Fruit fly (Drosophila melanogaster) whole organism, embryonic: ENCODE measurements around the gene Wdr33.

Source experiments
- Antp ChIP-seq: fragments of 200-800 bp; sonication (Bioruptor generic); optimal IDR thresholded peaks from 3 replicates; lab custom pipeline; 2016; ENCODE audit warnings: missing biosample characterization, missing genetic modification characterization
- Atf6 ChIP-seq: fragments of 200-800 bp; sonication (Bioruptor generic); IDR thresholded peaks from 2 replicates; pipeline ENCODE4 v1.3.6; 2022; ENCODE audit warnings: missing biosample characterization, missing genetic modification characterization
- CG10267 ChIP-seq: fragments of 200-800 bp; sonication (Bioruptor generic); optimal IDR thresholded peaks from 2 replicates; lab custom pipeline; 2018; ENCODE audit warnings: missing biosample characterization, mild to moderate bottlenecking, missing genetic modification characterization, moderate library complexity
- CG10274 ChIP-seq: fragments of 200-800 bp; sonication (Bioruptor generic); optimal IDR thresholded peaks from 3 replicates; lab custom pipeline; 2017; ENCODE audit warnings: missing biosample characterization, mild to moderate bottlenecking, missing genetic modification characterization
- CG11093 ChIP-seq: fragments of 200-800 bp; sonication (Bioruptor generic); IDR thresholded peaks from 3 replicates; pipeline ENCODE4 v1.3.6; 2022; ENCODE audit warnings: missing biosample characterization, missing genetic modification characterization
- CG12219 ChIP-seq: fragments of 200-800 bp; sonication (Bioruptor generic); optimal IDR thresholded peaks from 3 replicates; lab custom pipeline; 2018; ENCODE audit warnings: missing biosample characterization, mild to moderate bottlenecking, missing genetic modification characterization
- CG1647 ChIP-seq: fragments of 200-800 bp; sonication (Bioruptor generic); optimal IDR thresholded peaks from 3 replicates; lab custom pipeline; 2016; ENCODE audit warnings: missing biosample characterization, missing genetic modification characterization
- CG17328 ChIP-seq: fragments of 200-800 bp; sonication (Bioruptor generic); IDR thresholded peaks from 2 replicates; pipeline ENCODE4 v1.3.6; 2022; ENCODE audit warnings: missing biosample characterization, missing genetic modification characterization
- CG1792 ChIP-seq: fragments of 200-800 bp; sonication (Bioruptor generic); optimal IDR thresholded peaks from 2 replicates; lab custom pipeline; 2016; ENCODE audit warnings: missing biosample characterization, missing genetic modification characterization
- CG1832 ChIP-seq: fragments of 200-800 bp; sonication (Bioruptor generic); optimal IDR thresholded peaks from 2 replicates; lab custom pipeline; 2017; ENCODE audit warnings: missing biosample characterization, mild to moderate bottlenecking, missing genetic modification characterization, inconsistent platforms
- CG2116 ChIP-seq: fragments of 200-800 bp; sonication (Bioruptor generic); optimal IDR thresholded peaks from 3 replicates; lab custom pipeline; 2018; ENCODE audit warnings: missing biosample characterization, mild to moderate bottlenecking, missing genetic modification characterization
- CG30403 ChIP-seq: fragments of 200-800 bp; sonication (Bioruptor generic); optimal IDR thresholded peaks from 3 replicates; lab custom pipeline; 2016; ENCODE audit warnings: missing biosample characterization, missing genetic modification characterization
- CG31365 ChIP-seq: fragments of 200-800 bp; sonication (Bioruptor generic); optimal IDR thresholded peaks from 2 replicates; lab custom pipeline; 2018; ENCODE audit warnings: missing biosample characterization, mild to moderate bottlenecking, missing genetic modification characterization
- CG3281 ChIP-seq: fragments of 200-800 bp; sonication (Bioruptor generic); optimal IDR thresholded peaks from 3 replicates; lab custom pipeline; 2017; ENCODE audit warnings: missing biosample characterization, mild to moderate bottlenecking, missing genetic modification characterization
- CG34376 ChIP-seq: fragments of 200-800 bp; sonication (Bioruptor generic); optimal IDR thresholded peaks from 2 replicates; lab custom pipeline; 2018; ENCODE audit warnings: missing biosample characterization, mild to moderate bottlenecking, missing genetic modification characterization
- CG3847 ChIP-seq: fragments of 200-800 bp; sonication (Bioruptor generic); IDR thresholded peaks from 2 replicates; pipeline ENCODE4 v1.3.6; 2022; ENCODE audit warnings: missing biosample characterization, missing genetic modification characterization
- CG3995 ChIP-seq: fragments of 200-800 bp; sonication (Bioruptor generic); optimal IDR thresholded peaks from 3 replicates; lab custom pipeline; 2016; ENCODE audit warnings: missing biosample characterization, missing genetic modification characterization
- CG4617 ChIP-seq: fragments of 200-800 bp; sonication (Bioruptor generic); optimal IDR thresholded peaks from 3 replicates; lab custom pipeline; 2016; ENCODE audit warnings: missing biosample characterization, missing genetic modification characterization, borderline replicate concordance
- CG5953 ChIP-seq: fragments of 200-800 bp; sonication (Bioruptor generic); IDR thresholded peaks from 2 replicates; pipeline ENCODE4 v1.3.6; 2022; ENCODE audit warnings: missing biosample characterization, missing genetic modification characterization
- CG7928 ChIP-seq: fragments of 200-800 bp; sonication (Bioruptor generic); optimal IDR thresholded peaks from 2 replicates; lab custom pipeline; 2017; ENCODE audit warnings: missing biosample characterization, mild to moderate bottlenecking, missing genetic modification characterization
- CG8478 ChIP-seq: fragments of >200 bp; optimal IDR thresholded peaks from 2 replicates; lab custom pipeline; 2018
- CoRest ChIP-seq: fragments of 200-800 bp; sonication (Bioruptor generic); optimal IDR thresholded peaks from 3 replicates; lab custom pipeline; 2018; ENCODE audit warnings: missing biosample characterization, mild to moderate bottlenecking, missing genetic modification characterization, moderate library complexity
- Dad ChIP-seq: fragments of 200-800 bp; sonication (Bioruptor generic); optimal IDR thresholded peaks from 3 replicates; lab custom pipeline; 2016; ENCODE audit warnings: missing biosample characterization, missing genetic modification characterization
- Deaf1 ChIP-seq: fragments of 200-800 bp; optimal IDR thresholded peaks from 3 replicates; lab custom pipeline; 2019; ENCODE audit warnings: missing biosample characterization, mild to moderate bottlenecking, missing genetic modification characterization, moderate library complexity
- Ets65A ChIP-seq: fragments of 200-800 bp; sonication (Bioruptor generic); peaks from one replicate; lab custom pipeline; 2016; ENCODE audit warnings: missing biosample characterization, missing genetic modification characterization
- GATAe ChIP-seq: fragments of 200-800 bp; sonication (Bioruptor generic); conservative IDR thresholded peaks from 2 replicates; pipeline ENCODE4 v1.3.6; 2022; ENCODE audit warnings: missing biosample characterization, missing genetic modification characterization
- Hr78 ChIP-seq, 2 experiments: fragments of 200-800 bp in 1 of 2; fragments of >200 bp in 1 of 2; sonication (Bioruptor generic) in 1 of 2; optimal IDR thresholded peaks; 2 replicates each; lab custom pipeline; 2017 to 2019; ENCODE audit warnings: missing biosample characterization in 2 of 2, missing genetic modification characterization in 2 of 2, mild to moderate bottlenecking in 1 of 2, moderate library complexity in 1 of 2
- Kr ChIP-seq: fragments of 200-800 bp; sonication (Bioruptor generic); optimal IDR thresholded peaks from 2 replicates; lab custom pipeline; 2017; ENCODE audit warnings: missing biosample characterization, mild to moderate bottlenecking, missing genetic modification characterization
- MTF-1 ChIP-seq: fragments of 200-800 bp; sonication (Bioruptor generic); optimal IDR thresholded peaks from 2 replicates; lab custom pipeline; 2018; ENCODE audit warnings: missing biosample characterization, mild to moderate bottlenecking, missing genetic modification characterization, borderline replicate concordance
- Meics ChIP-seq: fragments of 200-800 bp; sonication (Bioruptor generic); optimal IDR thresholded peaks from 2 replicates; lab custom pipeline; 2017; ENCODE audit warnings: missing biosample characterization, mild to moderate bottlenecking, missing genetic modification characterization
- Myb ChIP-seq: fragments of 200-800 bp; sonication (Bioruptor generic); optimal IDR thresholded peaks from 2 replicates; lab custom pipeline; 2016; ENCODE audit warnings: missing biosample characterization, missing genetic modification characterization
- ac ChIP-seq: fragments of 200-800 bp; sonication (Bioruptor generic); optimal IDR thresholded peaks from 3 replicates; lab custom pipeline; 2017; ENCODE audit warnings: missing biosample characterization, mild to moderate bottlenecking, missing genetic modification characterization
- al ChIP-seq: fragments of 200-800 bp; sonication (Bioruptor generic); IDR thresholded peaks from 2 replicates; pipeline ENCODE4 v1.3.6; 2022; ENCODE audit warnings: missing biosample characterization, missing genetic modification characterization
- chif ChIP-seq, 2 experiments: fragments of 200-800 bp; sonication (Bioruptor generic); optimal IDR thresholded peaks; 3 replicates each; lab custom pipeline; 2016; ENCODE audit warnings: missing biosample characterization in 2 of 2, missing genetic modification characterization in 2 of 2
- chn ChIP-seq: fragments of 200-800 bp; sonication (Bioruptor generic); optimal IDR thresholded peaks from 2 replicates; lab custom pipeline; 2016; ENCODE audit warnings: missing biosample characterization, missing genetic modification characterization
- crp ChIP-seq, 2 experiments: fragments of 200-800 bp; sonication (Bioruptor generic); optimal IDR thresholded peaks; 2 replicates in 1 of 2; 3 replicates in 1 of 2; lab custom pipeline; 2017; ENCODE audit warnings: missing biosample characterization in 2 of 2, missing genetic modification characterization in 2 of 2, mild to moderate bottlenecking in 1 of 2, moderate library complexity in 1 of 2
- exex ChIP-seq: fragments of 200-800 bp; sonication (Bioruptor generic); optimal IDR thresholded peaks from 4 replicates; lab custom pipeline; 2018; ENCODE audit warnings: missing biosample characterization, mild to moderate bottlenecking, missing genetic modification characterization, moderate library complexity
- fd64A ChIP-seq: fragments of 200-800 bp; sonication (Bioruptor generic); optimal IDR thresholded peaks from 3 replicates; lab custom pipeline; 2018; ENCODE audit warnings: missing biosample characterization, mild to moderate bottlenecking, missing genetic modification characterization
- fd96Cb ChIP-seq: fragments of 200-800 bp; sonication (Bioruptor generic); optimal IDR thresholded peaks from 2 replicates; lab custom pipeline; 2018; ENCODE audit warnings: missing biosample characterization, mild to moderate bottlenecking, missing genetic modification characterization, moderate library complexity
- gsb-n ChIP-seq: fragments of 200-800 bp; sonication (Bioruptor generic); optimal IDR thresholded peaks from 3 replicates; lab custom pipeline; 2018; ENCODE audit warnings: missing biosample characterization, mild to moderate bottlenecking, missing genetic modification characterization
- gt ChIP-seq: fragments of 200-800 bp; sonication (Bioruptor generic); IDR thresholded peaks from 2 replicates; pipeline ENCODE4 v1.3.6; 2022; ENCODE audit warnings: missing biosample characterization, missing genetic modification characterization
- jing ChIP-seq: fragments of 200-800 bp; sonication (Bioruptor generic); optimal IDR thresholded peaks from 2 replicates; lab custom pipeline; 2018; ENCODE audit warnings: missing biosample characterization, mild to moderate bottlenecking, missing genetic modification characterization
- kni ChIP-seq: fragments of 200-800 bp; sonication (Bioruptor generic); optimal IDR thresholded peaks from 3 replicates; lab custom pipeline; 2017; ENCODE audit warnings: mild to moderate bottlenecking, missing biosample characterization, missing genetic modification reagents, missing genetic modification characterization
- lmd ChIP-seq: fragments of 200-800 bp; sonication (Bioruptor generic); IDR thresholded peaks from 2 replicates; pipeline ENCODE4 v1.3.6; 2022; ENCODE audit warnings: missing biosample characterization, missing genetic modification characterization
- lola ChIP-seq, 3 experiments: fragments of >200 bp in 2 of 3; fragments of 200-800 bp in 1 of 3; sonication (Bioruptor generic) in 1 of 3; optimal IDR thresholded peaks; 2 replicates each; lab custom pipeline; 2017 to 2019; ENCODE audit warnings: missing biosample characterization in 3 of 3, missing genetic modification characterization in 3 of 3, mild to moderate bottlenecking in 1 of 3, moderate library complexity in 1 of 3
- oc ChIP-seq: fragments of 200-800 bp; sonication (Bioruptor generic); optimal IDR thresholded peaks from 2 replicates; lab custom pipeline; 2018; ENCODE audit warnings: missing biosample characterization, mild to moderate bottlenecking, missing genetic modification characterization, moderate library complexity
- phol ChIP-seq: fragments of 200-800 bp; sonication (Bioruptor generic); optimal IDR thresholded peaks from 3 replicates; lab custom pipeline; 2018; ENCODE audit warnings: missing biosample characterization, mild to moderate bottlenecking, missing genetic modification characterization, moderate library complexity
- pzg ChIP-seq: fragments of 200-800 bp; sonication (Bioruptor generic); optimal IDR thresholded peaks from 3 replicates; lab custom pipeline; 2018; ENCODE audit warnings: missing biosample characterization, mild to moderate bottlenecking, missing genetic modification characterization, moderate library complexity
- row ChIP-seq: fragments of 200-800 bp; sonication (Bioruptor generic); IDR thresholded peaks from 3 replicates; pipeline ENCODE4 v1.3.6; 2022; ENCODE audit warnings: missing biosample characterization, missing genetic modification characterization
- sna ChIP-seq: fragments of 200-800 bp; sonication (Bioruptor generic); IDR thresholded peaks from 2 replicates; pipeline ENCODE4 v1.3.6; 2022; ENCODE audit warnings: missing biosample characterization, missing genetic modification characterization; ENCODE audit not compliant: partially characterized antibody
- tx ChIP-seq: fragments of 200-800 bp; sonication (Bioruptor generic); optimal IDR thresholded peaks from 2 replicates; lab custom pipeline; 2016; ENCODE audit warnings: missing biosample characterization, missing genetic modification characterization

Wdr33 gene

DNA sequence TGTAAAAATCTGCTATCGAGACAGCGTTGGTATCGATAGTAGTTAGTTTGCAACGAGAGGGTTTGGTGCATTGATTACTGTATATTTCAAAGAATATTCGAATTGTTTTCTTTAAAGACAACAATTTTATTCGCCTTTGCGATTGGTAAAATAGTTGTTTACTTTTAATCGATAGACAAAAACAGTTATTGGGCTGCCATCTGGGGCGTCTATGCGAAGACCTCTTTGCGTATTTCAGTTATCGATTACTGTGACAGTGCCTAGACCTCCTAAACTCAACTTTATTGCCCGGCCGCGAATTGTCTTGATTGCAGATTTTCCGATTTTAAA, 47.4 kb upstream of the Wdr33 start, which contains the start of gene Atu (continued):
- peak; percentile 13 for TF ChIP-seq CG1647 (GFP tag; lab: Kevin White, UChicago)
- no peak for TF ChIP-seq CG10274 (GFP tag; lab: Kevin White, UChicago)
- no peak for TF ChIP-seq chif (GFP tag; optimal IDR thresholded peaks at IDR 0.05; lab: Kevin White, UChicago)
- no peak for TF ChIP-seq oc (tag; lab: Kevin White, UChicago)
- peak; percentile 62 for TF ChIP-seq CG3847 (GFP tag; lab: Robert Waterston, UW)
- peak in 1 of 3 experiments; percentile 34 for TF ChIP-seq lola (GFP tag; optimal IDR thresholded peaks at IDR 0.05; lab: Kevin White, UChicago)
- TF ChIP-seq CG7928: peak; percentile 51
- TF ChIP-seq CG1832 (GFP tag; lab: Kevin White, UChicago): no peak
- TF ChIP-seq CG2116 (GFP tag; lab: Kevin White, UChicago): peak; percentile 98
- TF ChIP-seq exex (tag; lab: Kevin White, UChicago): no peak
- no peak for TF ChIP-seq gt (GFP tag; lab: Robert Waterston, UW)
- peak; percentile 54 for TF ChIP-seq CG30403
- TF ChIP-seq Ets65A (GFP tag; lab: Kevin White, UChicago): no peak
- peak in 1 of 2 experiments; percentile 22 for TF ChIP-seq Hr78 (GFP tag; optimal IDR thresholded peaks at IDR 0.05; lab: Kevin White, UChicago)
- peak; percentile 84 for TF ChIP-seq pzg (GFP tag; lab: Kevin White, UChicago)
- no peak for TF ChIP-seq fd64A
- TF ChIP-seq crp (GFP tag; optimal IDR thresholded peaks at IDR 0.05; lab: Kevin White, UChicago): peak in 1 of 2 experiments; percentile 42
- TF ChIP-seq Deaf1: no peak
- TF ChIP-seq gsb-n (tag; lab: Kevin White, UChicago): no peak
- TF ChIP-seq CG4617 (GFP tag; lab: Kevin White, UChicago): no peak
- TF ChIP-seq fd96Cb (tag; lab: Kevin White, UChicago): no peak
- no peak for TF ChIP-seq ac (GFP tag; lab: Kevin White, UChicago)
- TF ChIP-seq CG31365: no peak
- TF ChIP-seq CG8478 (lab: Kevin White, UChicago): no peak
- TF ChIP-seq CG3995 (GFP tag; lab: Kevin White, UChicago): peak; percentile 80
- no peak for TF ChIP-seq GATAe
- TF ChIP-seq Meics: peak; percentile 10
- peak; percentile 53 for TF ChIP-seq CoRest (tag; lab: Kevin White, UChicago)
- no peak for TF ChIP-seq al
- TF ChIP-seq CG34376 (GFP tag; lab: Kevin White, UChicago): no peak
- peak; percentile 66 for TF ChIP-seq phol
- no peak for TF ChIP-seq Kr
- no peak for TF ChIP-seq Atf6 (GFP tag; lab: Robert Waterston, UW)
- no peak for TF ChIP-seq CG12219 (GFP tag; lab: Kevin White, UChicago)
- TF ChIP-seq lmd (GFP tag; lab: Robert Waterston, UW): no peak
- no peak for TF ChIP-seq kni (GFP tag; lab: Kevin White, UChicago)
- peak; percentile 61 for TF ChIP-seq CG10267 (tag; lab: Kevin White, UChicago)
- no peak for TF ChIP-seq CG17328 (GFP tag; lab: Robert Waterston, UW)
- peak; percentile 32 for TF ChIP-seq Dad (GFP tag; lab: Kevin White, UChicago)
- TF ChIP-seq sna (GFP tag; lab: Robert Waterston, UW): peak; percentile 93
- TF ChIP-seq tx: peak; percentile 12
- no peak for TF ChIP-seq CG11093 (GFP tag; lab: Robert Waterston, UW)
- TF ChIP-seq jing (GFP tag; lab: Kevin White, UChicago): no peak
- peak; percentile 62 for TF ChIP-seq row
- peak; percentile 39 for TF ChIP-seq chn (GFP tag; lab: Kevin White, UChicago)
- peak; percentile 63 for TF ChIP-seq Myb
- TF ChIP-seq CG1792 (GFP tag; lab: Kevin White, UChicago): peak; percentile 99
- TF ChIP-seq CG3281 (GFP tag; lab: Kevin White, UChicago): peak; percentile 2
- TF ChIP-seq MTF-1 (GFP tag; lab: Kevin White, UChicago): no peak
- no peak for TF ChIP-seq CG5953 (GFP tag; lab: Robert Waterston, UW)
- TF ChIP-seq Antp (GFP tag; lab: Kevin White, UChicago): peak; percentile 47
